Worm (Caenorhabditis elegans) whole organism, mixed stage, embryonic: ENCODE results near the gene F13H10.3.

ENCODE experiments used
- blmp-1 ChIP-seq: fragments of 150-350 bp; optimal IDR thresholded peaks from 2 replicates; lab custom pipeline; 2014; ENCODE audit warnings: missing biosample characterization, missing genetic modification characterization
- ceh-39 ChIP-seq: fragments of 150-350 bp; optimal IDR thresholded peaks from 2 replicates; lab custom pipeline; 2014; ENCODE audit warnings: missing biosample characterization, missing genetic modification characterization
- ces-1 ChIP-seq: fragments of 150-350 bp; optimal IDR thresholded peaks from 2 replicates; lab custom pipeline; 2014; ENCODE audit warnings: missing biosample characterization, missing genetic modification reagents, missing genetic modification characterization
- cnd-1 ChIP-seq: fragments of 200-800 bp; sonication (Bioruptor generic); optimal IDR thresholded peaks from 2 replicates; lab custom pipeline; 2018; ENCODE audit warnings: mild to moderate bottlenecking, missing genetic modification characterization, missing compliant biosample characterization
- lin-13 ChIP-seq: fragments of 150-350 bp; optimal IDR thresholded peaks from 2 replicates; lab custom pipeline; 2014; ENCODE audit warnings: missing biosample characterization, missing genetic modification characterization
- mep-1 ChIP-seq: fragments of 150-350 bp; optimal IDR thresholded peaks from 2 replicates; lab custom pipeline; 2017; ENCODE audit warnings: missing biosample characterization, missing genetic modification reagents, missing genetic modification characterization, inconsistent platforms
- nhr-237 ChIP-seq: fragments of 150-350 bp; optimal IDR thresholded peaks from 2 replicates; lab custom pipeline; 2014; ENCODE audit warnings: missing biosample characterization, missing genetic modification characterization
- pha-4 ChIP-seq: fragments of 150-350 bp; optimal IDR thresholded peaks from 2 replicates; lab custom pipeline; 2018; ENCODE audit warnings: missing biosample characterization, missing genetic modification reagents, missing genetic modification characterization
- tbx-8 ChIP-seq: fragments of 200-800 bp; sonication (Bioruptor generic); optimal IDR thresholded peaks from 2 replicates; lab custom pipeline; 2018; ENCODE audit warnings: mild to moderate bottlenecking, missing genetic modification characterization, moderate library complexity, missing compliant biosample characterization
- unc-62 ChIP-seq: fragments of 150-350 bp; optimal IDR thresholded peaks from 2 replicates; lab custom pipeline; 2014; ENCODE audit warnings: missing biosample characterization, missing genetic modification reagents, missing genetic modification characterization
- ztf-11 ChIP-seq: fragments of 150-350 bp; optimal IDR thresholded peaks from 2 replicates; lab custom pipeline; 2014; ENCODE audit warnings: missing biosample characterization, missing genetic modification characterization

DNA sequence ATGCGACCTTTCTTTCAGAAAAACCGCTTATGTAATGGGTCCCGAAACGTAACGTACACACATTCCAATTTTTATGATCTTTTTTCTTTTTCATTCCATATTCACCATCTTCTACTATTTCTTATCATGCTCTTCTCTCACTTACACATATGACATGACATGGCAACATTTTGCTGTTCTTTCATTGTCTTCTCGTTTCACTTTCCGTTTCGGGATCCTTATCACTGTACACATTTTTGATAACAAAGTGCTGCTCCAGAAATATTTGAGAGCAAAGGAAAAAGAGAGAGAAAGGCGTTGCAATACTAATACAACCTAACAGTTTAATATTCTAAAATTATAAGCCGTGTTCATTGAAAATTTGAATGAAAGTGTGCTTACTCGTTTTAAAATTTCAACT, 45.4 kb downstream of the F13H10.3 start:
- TF ChIP-seq mep-1 (tag; lab: Kevin White, UChicago) (no peak), unc-62 (GFP tag; lab: Kevin White, UChicago) (no peak), ces-1 (GFP tag; lab: Kevin White, UChicago) (no peak), pha-4 (no peak), tbx-8 (no peak), ceh-39 (tag; lab: Kevin White, UChicago) (no peak), cnd-1 (no peak), blmp-1 (tag; lab: Kevin White, UChicago) (no peak), lin-13 (tag; lab: Kevin White, UChicago) (no peak), nhr-237 (tag; lab: Kevin White, UChicago) (no peak), ztf-11 (no peak)
